Fruit fly (Drosophila melanogaster): Measurements from ENCODE around the gene Culd.

Gene Culd

dm6 chr3L:8346100-8346980 is 9.8 kb downstream of the Culd start, which contains the start of the genes CG7182 and GAPcenA:
CG7182 (minus strand) TSS chr3L:8346382.
GAPcenA (plus strand) TSS chr3L:8346561.
- TF ChIP-seq ttk (optimal IDR thresholded peaks at IDR 0.05): no peak
- TF ChIP-seq Sin3A (optimal IDR thresholded peaks at IDR 0.05): no peak
- TF ChIP-seq Myc (optimal IDR thresholded peaks at IDR 0.05): no peak
- no peak for TF ChIP-seq insv (optimal IDR thresholded peaks at IDR 0.05)
- no peak for TF ChIP-seq psq (optimal IDR thresholded peaks at IDR 0.05)
- TF ChIP-seq h (optimal IDR thresholded peaks at IDR 0.05): no peak

dm6 chr3L:8345182-8345581 is 10.9 kb downstream of the Culd start:
- TF ChIP-seq Sin3A (optimal IDR thresholded peaks at IDR 0.05) (no peak), psq (optimal IDR thresholded peaks at IDR 0.05) (no peak), ttk (optimal IDR thresholded peaks at IDR 0.05) (peak; percentile 95), insv (optimal IDR thresholded peaks at IDR 0.05) (no peak), h (optimal IDR thresholded peaks at IDR 0.05) (no peak)

- TF ChIP-seq Sin3A (optimal IDR thresholded peaks at IDR 0.05): no peak
- TF ChIP-seq Myc (optimal IDR thresholded peaks at IDR 0.05): no peak
- TF ChIP-seq insv (optimal IDR thresholded peaks at IDR 0.05): no peak
- TF ChIP-seq ttk (optimal IDR thresholded peaks at IDR 0.05): no peak
- no peak for TF ChIP-seq psq (optimal IDR thresholded peaks at IDR 0.05)
- TF ChIP-seq h (optimal IDR thresholded peaks at IDR 0.05): no peak
Measured at dm6 chr3L:8340264-8341095, 15.6 kb downstream of the Culd start, which contains the start of the genes Prim1 and CG7083. Prim1 (plus strand) TSS chr3L:8340314. CG7083 (plus strand) TSS chr3L:8340785.

dm6 chr3L:8338921-8339320 is 17.2 kb downstream of the Culd start, which contains the start of gene Pex2:
Pex2 (plus strand) TSS chr3L:8339051.
- no peak for TF ChIP-seq ttk (optimal IDR thresholded peaks at IDR 0.05)
- no peak for TF ChIP-seq Sin3A (optimal IDR thresholded peaks at IDR 0.05)
- TF ChIP-seq psq (optimal IDR thresholded peaks at IDR 0.05): no peak
- TF ChIP-seq insv (optimal IDR thresholded peaks at IDR 0.05): no peak
- TF ChIP-seq h (optimal IDR thresholded peaks at IDR 0.05): no peak
- no peak for TF ChIP-seq Myc (optimal IDR thresholded peaks at IDR 0.05)

dm6 chr3L:8336372-8336771 is 19.7 kb downstream of the Culd start, which contains the start of gene Cpr66Cb:
Cpr66Cb (plus strand) TSS chr3L:8336672.
- TF ChIP-seq h (optimal IDR thresholded peaks at IDR 0.05) (no peak), Myc (optimal IDR thresholded peaks at IDR 0.05) (no peak), psq (optimal IDR thresholded peaks at IDR 0.05) (no peak), ttk (optimal IDR thresholded peaks at IDR 0.05) (no peak), Sin3A (optimal IDR thresholded peaks at IDR 0.05) (no peak), insv (optimal IDR thresholded peaks at IDR 0.05) (no peak)

dm6 chr3L:8334338-8334737 is 21.8 kb downstream of the Culd start:
- no peak for TF ChIP-seq Sin3A (optimal IDR thresholded peaks at IDR 0.05)
- TF ChIP-seq ttk (optimal IDR thresholded peaks at IDR 0.05): no peak
- no peak for TF ChIP-seq insv (optimal IDR thresholded peaks at IDR 0.05)
- no peak for TF ChIP-seq h (optimal IDR thresholded peaks at IDR 0.05)
- no peak for TF ChIP-seq psq (optimal IDR thresholded peaks at IDR 0.05)
- TF ChIP-seq Myc (optimal IDR thresholded peaks at IDR 0.05): no peak

dm6 chr3L:8333574-8333973 is 22.5 kb downstream of the Culd start:
- TF ChIP-seq Sin3A (optimal IDR thresholded peaks at IDR 0.05) (no peak), h (optimal IDR thresholded peaks at IDR 0.05) (no peak), psq (optimal IDR thresholded peaks at IDR 0.05) (no peak), insv (optimal IDR thresholded peaks at IDR 0.05) (no peak)

dm6 chr3L:8331414-8331813 is 24.7 kb downstream of the Culd start:
- TF ChIP-seq Myc (optimal IDR thresholded peaks at IDR 0.05): no peak
- no peak for TF ChIP-seq insv (optimal IDR thresholded peaks at IDR 0.05)
- TF ChIP-seq ttk (optimal IDR thresholded peaks at IDR 0.05): no peak
- no peak for TF ChIP-seq h (optimal IDR thresholded peaks at IDR 0.05)
- no peak for TF ChIP-seq psq (optimal IDR thresholded peaks at IDR 0.05)
- TF ChIP-seq Sin3A (optimal IDR thresholded peaks at IDR 0.05): no peak

- TF ChIP-seq Myc (optimal IDR thresholded peaks at IDR 0.05): no peak
- no peak for TF ChIP-seq Sin3A (optimal IDR thresholded peaks at IDR 0.05)
- TF ChIP-seq psq (optimal IDR thresholded peaks at IDR 0.05): no peak
- TF ChIP-seq ttk (optimal IDR thresholded peaks at IDR 0.05): no peak
- TF ChIP-seq h (optimal IDR thresholded peaks at IDR 0.05): no peak
- TF ChIP-seq insv (optimal IDR thresholded peaks at IDR 0.05): no peak
Measured at dm6 chr3L:8329005-8329404, 27.1 kb downstream of the Culd start.

dm6 chr3L:8328283-8328682 is 27.8 kb downstream of the Culd start, which contains the start of gene CG34462:
CG34462 (plus strand) TSS chr3L:8328583.
- no peak for TF ChIP-seq insv (optimal IDR thresholded peaks at IDR 0.05)

dm6 chr3L:8325559-8325958 is 30.5 kb downstream of the Culd start, which contains the start of gene CG34461:
CG34461 (plus strand) TSS chr3L:8325859.
- no peak for TF ChIP-seq ttk (optimal IDR thresholded peaks at IDR 0.05)
- TF ChIP-seq Sin3A (optimal IDR thresholded peaks at IDR 0.05): no peak
- TF ChIP-seq insv (optimal IDR thresholded peaks at IDR 0.05): no peak
- TF ChIP-seq Myc (optimal IDR thresholded peaks at IDR 0.05): no peak
- no peak for TF ChIP-seq psq (optimal IDR thresholded peaks at IDR 0.05)
- TF ChIP-seq h (optimal IDR thresholded peaks at IDR 0.05): no peak

dm6 chr3L:8323817-8324216 is 32.3 kb downstream of the Culd start:
- TF ChIP-seq insv (optimal IDR thresholded peaks at IDR 0.05): no peak
- no peak for TF ChIP-seq h (optimal IDR thresholded peaks at IDR 0.05)
- no peak for TF ChIP-seq Sin3A (optimal IDR thresholded peaks at IDR 0.05)
- TF ChIP-seq ttk (optimal IDR thresholded peaks at IDR 0.05): no peak
- no peak for TF ChIP-seq psq (optimal IDR thresholded peaks at IDR 0.05)
- TF ChIP-seq Myc (optimal IDR thresholded peaks at IDR 0.05): no peak

Data from Kc167 (cell line).